Fruit fly (Drosophila melanogaster) whole organism, embryonic: Measurements from ENCODE around the gene mahe.
A peak's percentile ranks its signal among the peaks of the same experiment; 100 is the strongest.

Experiments used
- Asciz ChIP-seq: fragments of 200-800 bp; sonication (Bioruptor generic); optimal IDR thresholded peaks from 2 replicates; lab custom pipeline; 2017; ENCODE audit warnings: missing biosample characterization, mild to moderate bottlenecking, missing genetic modification characterization, missing genetic modification reagents
- Blimp-1 ChIP-seq: fragments of 200-800 bp; sonication (Bioruptor generic); optimal IDR thresholded peaks from 3 replicates; lab custom pipeline; 2018; ENCODE audit warnings: missing biosample characterization, missing genetic modification characterization, mild to moderate bottlenecking, moderate library complexity, missing genetic modification reagents
- CG10267 ChIP-seq: fragments of 200-800 bp; sonication (Bioruptor generic); optimal IDR thresholded peaks from 2 replicates; lab custom pipeline; 2018; ENCODE audit warnings: missing biosample characterization, mild to moderate bottlenecking, missing genetic modification characterization, moderate library complexity
- CG10959 ChIP-seq: fragments of 200-800 bp; sonication (Bioruptor generic); IDR thresholded peaks from 2 replicates; pipeline ENCODE4 v1.3.6; 2022; ENCODE audit warnings: missing biosample characterization, missing genetic modification characterization
- CG11504 ChIP-seq: fragments of 200-800 bp; sonication (Bioruptor generic); optimal IDR thresholded peaks from 3 replicates; lab custom pipeline; 2019; ENCODE audit warnings: missing biosample characterization, mild to moderate bottlenecking, missing genetic modification characterization, moderate library complexity
- CG12391 ChIP-seq: fragments of 200-800 bp; sonication (Bioruptor generic); optimal IDR thresholded peaks from 3 replicates; lab custom pipeline; 2018; ENCODE audit warnings: missing biosample characterization, mild to moderate bottlenecking, missing genetic modification characterization, moderate library complexity
- CG14014 ChIP-seq: fragments of 200-800 bp; sonication (Bioruptor generic); IDR thresholded peaks from 2 replicates; pipeline ENCODE4 v1.3.6; 2022; ENCODE audit warnings: missing biosample characterization, missing genetic modification characterization
- CG1603 ChIP-seq: fragments of 200-800 bp; sonication (Bioruptor generic); optimal IDR thresholded peaks from 2 replicates; lab custom pipeline; 2019; ENCODE audit warnings: missing biosample characterization, mild to moderate bottlenecking, missing genetic modification characterization, moderate library complexity
- CG17359 ChIP-seq: fragments of 200-800 bp; sonication (Bioruptor generic); optimal IDR thresholded peaks from 3 replicates; lab custom pipeline; 2018; ENCODE audit warnings: missing biosample characterization, mild to moderate bottlenecking, missing genetic modification characterization, moderate library complexity
- CG17361 ChIP-seq: fragments of 200-800 bp; sonication (Bioruptor generic); IDR thresholded peaks from 3 replicates; pipeline ENCODE4 v1.3.6; 2022; ENCODE audit warnings: missing biosample characterization, missing genetic modification characterization
- CG1832 ChIP-seq: fragments of 200-800 bp; sonication (Bioruptor generic); optimal IDR thresholded peaks from 2 replicates; lab custom pipeline; 2017; ENCODE audit warnings: missing biosample characterization, mild to moderate bottlenecking, missing genetic modification characterization, inconsistent platforms
- CG2678 ChIP-seq: fragments of 200-800 bp; sonication (Bioruptor generic); optimal IDR thresholded peaks from 3 replicates; lab custom pipeline; 2019; ENCODE audit warnings: missing biosample characterization, mild to moderate bottlenecking, missing genetic modification characterization, moderate library complexity
- CG3065 ChIP-seq: fragments of 200-800 bp; sonication (Bioruptor generic); optimal IDR thresholded peaks from 2 replicates; lab custom pipeline; 2016; ENCODE audit warnings: missing biosample characterization, missing genetic modification characterization
- CG31224 ChIP-seq: fragments of 200-800 bp; sonication (Bioruptor generic); IDR thresholded peaks from 2 replicates; pipeline ENCODE4 v1.3.6; 2022; ENCODE audit warnings: missing biosample characterization, missing genetic modification characterization
- CG33213 ChIP-seq: fragments of 200-800 bp; sonication (Bioruptor generic); optimal IDR thresholded peaks from 3 replicates; lab custom pipeline; 2016; ENCODE audit warnings: missing biosample characterization, missing genetic modification characterization
- CG43689 ChIP-seq: fragments of 200-800 bp; sonication (Bioruptor generic); IDR thresholded peaks from 2 replicates; pipeline ENCODE4 v1.3.6; 2022; ENCODE audit warnings: missing biosample characterization, missing genetic modification characterization
- CG8388 ChIP-seq: fragments of 200-800 bp; sonication (Bioruptor generic); optimal IDR thresholded peaks from 2 replicates; lab custom pipeline; 2019; ENCODE audit warnings: missing biosample characterization, mild to moderate bottlenecking, missing genetic modification characterization, moderate library complexity
- CG8924 ChIP-seq: fragments of 200-800 bp; optimal IDR thresholded peaks from 3 replicates; lab custom pipeline; 2019; ENCODE audit warnings: missing biosample characterization, mild to moderate bottlenecking, missing genetic modification characterization, moderate library complexity
- CG8944 ChIP-seq: fragments of 200-800 bp; sonication (Bioruptor generic); optimal IDR thresholded peaks from 3 replicates; lab custom pipeline; 2016; ENCODE audit warnings: missing biosample characterization, missing genetic modification characterization
- D ChIP-seq, 2 experiments: fragments of 200-800 bp in 1 of 2; fragments of >200 bp in 1 of 2; sonication (Bioruptor generic) in 1 of 2; optimal IDR thresholded peaks; 2 replicates in 1 of 2; 3 replicates in 1 of 2; lab custom pipeline; 2017; ENCODE audit warnings: mild to moderate bottlenecking in 1 of 2, missing biosample characterization in 1 of 2, missing genetic modification characterization in 1 of 2, missing genetic modification reagents in 1 of 2
- E2f1 ChIP-seq: fragments of 200-800 bp; sonication (Bioruptor generic); IDR thresholded peaks from 2 replicates; pipeline ENCODE4 v1.3.6; 2022; ENCODE audit warnings: missing biosample characterization, missing genetic modification characterization
- Ets65A ChIP-seq: fragments of 200-800 bp; sonication (Bioruptor generic); peaks from one replicate; lab custom pipeline; 2016; ENCODE audit warnings: missing biosample characterization, missing genetic modification characterization
- Hr51 ChIP-seq, 2 experiments: fragments of 200-800 bp; sonication (Bioruptor generic); optimal IDR thresholded peaks; 2 replicates in 1 of 2; 3 replicates in 1 of 2; lab custom pipeline; 2016 to 2018; ENCODE audit warnings: missing biosample characterization in 2 of 2, missing genetic modification characterization in 2 of 2, mild to moderate bottlenecking in 1 of 2, moderate library complexity in 1 of 2
- Med ChIP-seq: fragments of 200-800 bp; sonication (Bioruptor generic); peaks from one replicate; lab custom pipeline; 2016; ENCODE audit warnings: missing biosample characterization, missing genetic modification characterization, mild to moderate bottlenecking, inconsistent platforms, moderate library complexity
- Oli ChIP-seq: fragments of 200-800 bp; sonication (Bioruptor generic); optimal IDR thresholded peaks from 2 replicates; lab custom pipeline; 2018; ENCODE audit warnings: missing biosample characterization, mild to moderate bottlenecking, missing genetic modification characterization, moderate library complexity
- Optix ChIP-seq: fragments of 200-800 bp; sonication (Bioruptor generic); IDR thresholded peaks from 3 replicates; pipeline ENCODE4 v1.3.6; 2022; ENCODE audit warnings: missing biosample characterization, missing genetic modification characterization
- Sox102F ChIP-seq: fragments of 200-800 bp; sonication (Bioruptor generic); optimal IDR thresholded peaks from 2 replicates; lab custom pipeline; 2018; ENCODE audit warnings: missing biosample characterization, mild to moderate bottlenecking, missing genetic modification characterization, moderate library complexity
- Ssrp ChIP-seq: fragments of 200-800 bp; sonication (Bioruptor generic); optimal IDR thresholded peaks from 2 replicates; lab custom pipeline; 2018; ENCODE audit warnings: missing biosample characterization, mild to moderate bottlenecking, missing genetic modification characterization, moderate library complexity
- Xbp1 ChIP-seq: fragments of 200-800 bp; sonication (Bioruptor generic); optimal IDR thresholded peaks from 3 replicates; lab custom pipeline; 2016; ENCODE audit warnings: missing biosample characterization, mild to moderate bottlenecking, missing genetic modification characterization
- aop ChIP-seq: fragments of 200-800 bp; sonication (Bioruptor generic); IDR thresholded peaks from 2 replicates; pipeline ENCODE4 v1.3.6; 2022; ENCODE audit warnings: missing biosample characterization, missing genetic modification characterization
- bab2 ChIP-seq: fragments of 200-800 bp; sonication (Bioruptor generic); optimal IDR thresholded peaks from 2 replicates; lab custom pipeline; 2016; ENCODE audit warnings: missing biosample characterization, missing genetic modification characterization
- chinmo ChIP-seq: fragments of 200-800 bp; sonication (Bioruptor generic); IDR thresholded peaks from 4 replicates; pipeline ENCODE4 v1.3.6; 2022; ENCODE audit warnings: missing biosample characterization, missing genetic modification characterization; ENCODE audit not compliant: partially characterized antibody
- chn ChIP-seq: fragments of 200-800 bp; sonication (Bioruptor generic); optimal IDR thresholded peaks from 2 replicates; lab custom pipeline; 2016; ENCODE audit warnings: missing biosample characterization, missing genetic modification characterization
- crol ChIP-seq: fragments of 200-800 bp; sonication (Bioruptor generic); IDR thresholded peaks from 2 replicates; pipeline ENCODE4 v1.3.6; 2022; ENCODE audit warnings: missing biosample characterization, missing genetic modification characterization
- ems ChIP-seq: fragments of 200-800 bp; sonication (Bioruptor generic); optimal IDR thresholded peaks from 3 replicates; lab custom pipeline; 2016; ENCODE audit warnings: missing biosample characterization, missing genetic modification characterization
- en ChIP-seq: fragments of 200-800 bp; sonication (Bioruptor generic); optimal IDR thresholded peaks from 2 replicates; lab custom pipeline; 2016; ENCODE audit warnings: missing biosample characterization, missing genetic modification characterization
- fd96Cb ChIP-seq: fragments of 200-800 bp; sonication (Bioruptor generic); optimal IDR thresholded peaks from 2 replicates; lab custom pipeline; 2018; ENCODE audit warnings: missing biosample characterization, mild to moderate bottlenecking, missing genetic modification characterization, moderate library complexity
- grau ChIP-seq: fragments of 200-800 bp; optimal IDR thresholded peaks from 3 replicates; lab custom pipeline; 2019; ENCODE audit warnings: missing biosample characterization, mild to moderate bottlenecking, missing genetic modification characterization, moderate library complexity
- gsb-n ChIP-seq: fragments of 200-800 bp; sonication (Bioruptor generic); optimal IDR thresholded peaks from 3 replicates; lab custom pipeline; 2018; ENCODE audit warnings: missing biosample characterization, mild to moderate bottlenecking, missing genetic modification characterization
- her ChIP-seq: fragments of 200-800 bp; sonication (Bioruptor generic); optimal IDR thresholded peaks from 2 replicates; lab custom pipeline; 2016; ENCODE audit warnings: missing biosample characterization, missing genetic modification characterization
- onecut ChIP-seq: fragments of 200-800 bp; sonication (Bioruptor generic); IDR thresholded peaks from 2 replicates; pipeline ENCODE4 v1.3.6; 2022; ENCODE audit warnings: missing biosample characterization, missing genetic modification characterization
- org-1 ChIP-seq: fragments of 200-800 bp; sonication (Bioruptor generic); optimal IDR thresholded peaks from 2 replicates; lab custom pipeline; 2017; ENCODE audit warnings: missing biosample characterization, missing genetic modification characterization
- prd ChIP-seq, 3 experiments: fragments of >200 bp in 2 of 3; fragments of 200-800 bp in 1 of 3; sonication (Bioruptor generic) in 1 of 3; optimal IDR thresholded peaks in 2 of 3; IDR thresholded peaks in 1 of 3; 2 replicates in 2 of 3; 3 replicates in 1 of 3; pipeline versions ENCODE4 v1.3.6 to Lab custom; 2017 to 2022; ENCODE audit warnings: missing biosample characterization in 1 of 3, missing genetic modification characterization in 1 of 3
- shn ChIP-seq: fragments of 200-800 bp; sonication (Bioruptor generic); optimal IDR thresholded peaks from 3 replicates; lab custom pipeline; 2016; ENCODE audit warnings: missing biosample characterization, missing genetic modification characterization
- sisA ChIP-seq: fragments of 200-800 bp; sonication (Bioruptor generic); IDR thresholded peaks from 2 replicates; pipeline ENCODE4 v1.3.6; 2022; ENCODE audit warnings: missing biosample characterization, missing genetic modification characterization
- stc ChIP-seq: fragments of 200-800 bp; sonication (Bioruptor generic); IDR thresholded peaks from 2 replicates; pipeline ENCODE4 v1.3.6; 2022; ENCODE audit warnings: missing biosample characterization, missing genetic modification characterization
- trem ChIP-seq: fragments of 200-800 bp; optimal IDR thresholded peaks from 3 replicates; lab custom pipeline; 2019; ENCODE audit warnings: missing biosample characterization, mild to moderate bottlenecking, missing genetic modification characterization, moderate library complexity
- yki ChIP-seq: fragments of >200 bp; optimal IDR thresholded peaks from 3 replicates; lab custom pipeline; 2018

Gene mahe

DNA sequence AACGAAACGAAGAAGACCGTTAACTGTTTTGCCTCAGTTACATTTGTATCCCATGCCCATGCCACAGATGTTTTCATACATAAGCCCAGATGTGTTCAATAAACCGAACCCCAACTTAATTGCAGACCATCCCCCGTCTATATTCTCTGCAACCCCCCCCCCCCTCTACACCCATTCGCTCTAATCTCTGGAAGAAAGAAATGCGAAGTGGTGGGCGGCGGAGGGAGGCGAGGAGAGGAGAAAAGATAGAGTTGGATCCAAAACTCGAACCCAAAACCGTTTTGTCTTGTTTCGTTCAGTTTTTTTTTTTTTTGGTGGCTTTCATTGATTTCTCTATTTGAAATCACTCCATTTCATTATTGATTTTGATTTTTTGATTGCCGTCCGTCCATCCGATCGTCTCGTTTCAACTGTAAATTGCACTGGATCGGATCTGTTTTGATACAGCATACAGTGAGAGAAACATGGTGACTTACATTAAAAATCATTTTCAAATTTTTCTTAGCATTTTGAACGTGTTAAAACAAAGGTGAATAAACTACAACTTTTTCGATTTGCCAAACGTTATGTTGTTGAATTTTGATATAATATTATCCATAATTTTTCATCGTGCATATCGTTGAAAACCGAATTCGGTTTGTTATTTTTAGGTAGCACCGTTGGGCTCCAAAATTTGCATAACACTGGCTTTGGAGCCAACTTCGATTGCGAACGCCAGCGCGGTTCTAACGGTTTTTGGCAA lies 44.5 kb upstream of the mahe start (continued):
- no peak for TF ChIP-seq bab2 (GFP tag; lab: Kevin White, UChicago)
- TF ChIP-seq CG3065 = no peak
- TF ChIP-seq org-1 (GFP tag; lab: Kevin White, UChicago) = no peak
- peak; percentile 55 for TF ChIP-seq CG1603 (tag; lab: Kevin White, UChicago)
- TF ChIP-seq Optix (GFP tag; lab: Robert Waterston, UW) = no peak
- TF ChIP-seq stc (GFP tag; lab: Robert Waterston, UW) = 0 out of 2 replicates have a peak, but pooled peaks have one; percentile 28
- peak; percentile 60 for TF ChIP-seq Blimp-1
- 0 out of 2 replicates have a peak, but pooled peaks have one; percentile 8 for TF ChIP-seq CG43689
- no peak for TF ChIP-seq D (optimal IDR thresholded peaks at IDR 0.05; lab: Kevin White, UChicago)
- peak; percentile 4 for TF ChIP-seq D (GFP tag; optimal IDR thresholded peaks at IDR 0.05; lab: Kevin White, UChicago)
- peak; percentile 77 for TF ChIP-seq Med (GFP tag; lab: Kevin White, UChicago)
- no peak for TF ChIP-seq chinmo (GFP tag; lab: Robert Waterston, UW)
- TF ChIP-seq CG8944 (GFP tag; lab: Kevin White, UChicago) = no peak
- TF ChIP-seq trem (tag; lab: Kevin White, UChicago) = peak; percentile 4
- TF ChIP-seq Oli (tag; lab: Kevin White, UChicago) = peak; percentile 42
- TF ChIP-seq Asciz (GFP tag; lab: Kevin White, UChicago) = peak; percentile 39
- TF ChIP-seq CG31224 = no peak
- TF ChIP-seq shn (GFP tag; lab: Kevin White, UChicago) = no peak
- TF ChIP-seq CG1832 (GFP tag; lab: Kevin White, UChicago) = no peak
- peak; percentile 48 for TF ChIP-seq CG17359
- TF ChIP-seq CG10959 = no peak
- TF ChIP-seq Hr51 (GFP tag; optimal IDR thresholded peaks at IDR 0.05; lab: Kevin White, UChicago) = peak in 1 of 2 experiments; percentile 43
- no peak for TF ChIP-seq aop (GFP tag; lab: Robert Waterston, UW)
- TF ChIP-seq crol (GFP tag; lab: Robert Waterston, UW) = peak; percentile 95
- TF ChIP-seq CG10267 = peak; percentile 20
- no peak for TF ChIP-seq her (GFP tag; lab: Kevin White, UChicago)
- peak; percentile 8 for TF ChIP-seq CG8924
- TF ChIP-seq gsb-n (tag; lab: Kevin White, UChicago) = peak; percentile 31
- TF ChIP-seq CG8388 (GFP tag; lab: Kevin White, UChicago) = peak; percentile 37
- peak; percentile 92 for TF ChIP-seq Ets65A (GFP tag; lab: Kevin White, UChicago)
- TF ChIP-seq prd (optimal IDR thresholded peaks at IDR 0.05; lab: Kevin White, UChicago) = no peak
- peak; percentile 66; the same call in 2 of the 3 replicates for TF ChIP-seq prd (GFP tag; IDR thresholded peaks at IDR 0.05; lab: Robert Waterston, UW)
- peak; percentile 18 for TF ChIP-seq Xbp1 (GFP tag; lab: Kevin White, UChicago)
- TF ChIP-seq Sox102F (GFP tag; lab: Kevin White, UChicago) = peak; percentile 77
- TF ChIP-seq CG11504 (tag; lab: Kevin White, UChicago) = peak; percentile 56
- TF ChIP-seq CG12391 = peak; percentile 50
- TF ChIP-seq CG17361 (GFP tag; lab: Robert Waterston, UW) = 0 out of 3 replicates have a peak, but pooled peaks have one; percentile 33
- no peak for TF ChIP-seq CG14014 (GFP tag; lab: Robert Waterston, UW)
- no peak for TF ChIP-seq en (GFP tag; lab: Kevin White, UChicago)
- peak; percentile 39 for TF ChIP-seq Ssrp (tag; lab: Kevin White, UChicago)
- peak; percentile 11 for TF ChIP-seq grau (tag; lab: Kevin White, UChicago)
- TF ChIP-seq onecut (GFP tag; lab: Robert Waterston, UW) = 0 out of 2 replicates have a peak, but pooled peaks have one; percentile 11
- TF ChIP-seq yki (lab: Kevin White, UChicago) = no peak
- TF ChIP-seq fd96Cb = peak; percentile 39
- TF ChIP-seq CG33213 (GFP tag; lab: Kevin White, UChicago) = peak; percentile 1
- TF ChIP-seq sisA (GFP tag; lab: Robert Waterston, UW) = peak; percentile 48
- peak; percentile 33 for TF ChIP-seq CG2678 (tag; lab: Kevin White, UChicago)
- TF ChIP-seq ems = peak; percentile 9
- peak; percentile 25; the same call in 1 of the 2 replicates for TF ChIP-seq E2f1 (GFP tag; lab: Robert Waterston, UW)
- TF ChIP-seq chn (GFP tag; lab: Kevin White, UChicago) = peak; percentile 28
